Worm (Caenorhabditis elegans) whole organism, midembryonic: ENCODE measurements around the gene E04F6.15.

Experiments used
- flt-1 ChIP-seq: fragments of 200-800 bp; sonication (Bioruptor generic); IDR thresholded peaks from 2 replicates; pipeline ENCODE4 v1.3.6; 2022; ENCODE audit warnings: missing genetic modification characterization, missing compliant biosample characterization
- klf-2 ChIP-seq: fragments of 200-800 bp; sonication (Bioruptor generic); conservative IDR thresholded peaks from 2 replicates; pipeline ENCODE4 v1.3.6; 2022; ENCODE audit warnings: missing genetic modification reagents, missing genetic modification characterization, missing compliant biosample characterization
- med-1 ChIP-seq: sonication (generic microtip); optimal IDR thresholded peaks from 2 replicates; lab custom pipeline; 2017; ENCODE audit warnings: missing genetic modification characterization, mild to moderate bottlenecking, missing compliant biosample characterization, antibody characterized with exemption, missing genetic modification reagents; ENCODE audit not compliant: insufficient read depth
- tab-1 ChIP-seq: fragments of 200-800 bp; sonication (Bioruptor generic); IDR thresholded peaks from 2 replicates; pipeline ENCODE4 v1.3.6; 2022; ENCODE audit warnings: missing genetic modification characterization, missing compliant biosample characterization
- ztf-29 ChIP-seq: fragments of 200-800 bp; sonication (Bioruptor generic); IDR thresholded peaks from 2 replicates; pipeline ENCODE4 v1.3.6; 2022; ENCODE audit warnings: missing genetic modification reagents, missing genetic modification characterization, missing compliant biosample characterization

ce11 chrII:7217047-7217446 is 7.0 kb upstream of the E04F6.15 start, which contains the start of gene E04F6.10:
- TF ChIP-seq ztf-29 (GFP tag; lab: Robert Waterston, UW) (no peak), med-1 (GFP tag; lab: Kevin White, UChicago) (no peak), flt-1 (GFP tag; lab: Robert Waterston, UW) (no peak), tab-1 (no peak), klf-2 (GFP tag; lab: Robert Waterston, UW) (no peak)
